Worm (Caenorhabditis elegans): ENCODE data around the gene C49C8.3.
A peak's percentile ranks its signal among the peaks of the same experiment; 100 is the strongest.

Gene C49C8.3

ce11 chrIV:8630243-8630642 is 14.3 kb upstream of the C49C8.3 start:
- TF ChIP-seq nhr-71 (tag; optimal IDR thresholded peaks at IDR 0.05) (peak; percentile 43), pqm-1 (tag; optimal IDR thresholded peaks at IDR 0.05) (no peak), unc-98 (GFP tag; IDR thresholded peaks at IDR 0.05) (no peak), fos-1 (tag; optimal IDR thresholded peaks at IDR 0.05) (no peak), aly-2 (tag; optimal IDR thresholded peaks at IDR 0.05) (no peak), mep-1 (tag; optimal IDR thresholded peaks at IDR 0.05) (no peak), mab-9 (GFP tag; IDR thresholded peaks at IDR 0.05) (no peak), zag-1 (tag; optimal IDR thresholded peaks at IDR 0.05) (no peak), unc-130 (tag; optimal IDR thresholded peaks at IDR 0.05) (no peak), ceh-8 (GFP tag; optimal IDR thresholded peaks at IDR 0.05) (peak; percentile 70), dsc-1 (tag; optimal IDR thresholded peaks at IDR 0.05) (peak; percentile 54), fkh-8 (tag; optimal IDR thresholded peaks at IDR 0.05) (peak; percentile 16), jun-1 (tag; optimal IDR thresholded peaks at IDR 0.05) (no peak), xbp-1 (tag; optimal IDR thresholded peaks at IDR 0.05) (no peak), pax-3 (tag; optimal IDR thresholded peaks at IDR 0.05) (no peak), dpl-1 (GFP tag; optimal IDR thresholded peaks at IDR 0.05) (no peak), elt-3 (tag; optimal IDR thresholded peaks at IDR 0.05) (no peak), unc-86 (tag; optimal IDR thresholded peaks at IDR 0.05) (no peak), vab-15 (tag; optimal IDR thresholded peaks at IDR 0.05) (no peak), ceh-82 (tag; optimal IDR thresholded peaks at IDR 0.05) (no peak), blmp-1 (tag; optimal IDR thresholded peaks at IDR 0.05) (no peak), hpl-2 (GFP tag; optimal IDR thresholded peaks at IDR 0.05) (no peak), irx-1 (tag; optimal IDR thresholded peaks at IDR 0.05) (no peak), nhr-11 (tag; optimal IDR thresholded peaks at IDR 0.05) (peak; percentile 13), lin-14 (GFP tag; optimal IDR thresholded peaks at IDR 0.05) (no peak), alr-1 (tag; optimal IDR thresholded peaks at IDR 0.05; ENCODE audit: borderline replicate concordance) (no peak)

- TF ChIP-seq pqm-1 (tag; optimal IDR thresholded peaks at IDR 0.05) = no peak
- TF ChIP-seq rnt-1 (tag; optimal IDR thresholded peaks at IDR 0.05) = no peak
- no peak for TF ChIP-seq fos-1 (tag; optimal IDR thresholded peaks at IDR 0.05)
- no peak for TF ChIP-seq nhr-90 (tag; optimal IDR thresholded peaks at IDR 0.05; ENCODE audit: poor library complexity)
- TF ChIP-seq F16B12.6 (tag; optimal IDR thresholded peaks at IDR 0.05) = no peak
- TF ChIP-seq dpl-1 (GFP tag; optimal IDR thresholded peaks at IDR 0.05) = no peak
- TF ChIP-seq mdl-1 (tag; optimal IDR thresholded peaks at IDR 0.05) = no peak
- no peak for TF ChIP-seq nhr-19 (GFP tag; conservative IDR thresholded peaks at IDR 0.05)
- no peak for TF ChIP-seq lir-3 (tag; optimal IDR thresholded peaks at IDR 0.05; ENCODE audit: poor library complexity)
- no peak for TF ChIP-seq nhr-12 (tag; optimal IDR thresholded peaks at IDR 0.05)
These were observed 13.5 kb upstream of the C49C8.3 start, which contains the start of gene dgk-4 for ce11 chrIV:8631033-8631432. Gene dgk-4 (plus strand): TSS chrIV:8631333.

DNA sequence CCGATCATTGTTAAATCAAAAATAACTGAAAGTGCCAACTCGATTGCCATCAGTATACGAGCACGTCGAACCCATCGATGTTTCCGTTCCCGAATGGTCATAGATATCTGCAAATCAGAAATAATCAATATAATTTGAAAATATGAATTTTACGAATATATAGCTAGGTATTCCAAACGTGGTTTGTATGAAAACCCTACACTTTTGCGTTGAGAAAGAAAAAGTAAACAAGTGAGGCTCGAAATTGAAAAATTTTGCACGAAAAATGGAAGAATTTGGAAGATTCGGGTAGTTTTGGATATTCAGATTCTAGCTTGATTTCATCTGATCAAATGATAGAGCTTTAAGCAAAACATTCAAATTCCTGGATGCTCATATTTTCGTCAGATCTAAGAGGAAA is 5.8 kb upstream of the C49C8.3 start, which contains the start of gene F42A9.9:
TSS of gene F42A9.9 (minus strand) at position 101 of the 400 bp plus-strand sequence.
- TF ChIP-seq unc-62 (GFP tag; optimal IDR thresholded peaks at IDR 0.05) (no peak), hpl-2 (GFP tag; optimal IDR thresholded peaks at IDR 0.05) (no peak), mef-2 (tag; optimal IDR thresholded peaks at IDR 0.05) (no peak), fkh-4 (tag; optimal IDR thresholded peaks at IDR 0.05; ENCODE audit: borderline replicate concordance) (no peak), alr-1 (tag; optimal IDR thresholded peaks at IDR 0.05; ENCODE audit: borderline replicate concordance) (no peak), aly-2 (tag; optimal IDR thresholded peaks at IDR 0.05) (no peak), snu-23 (GFP tag; optimal IDR thresholded peaks at IDR 0.05) (no peak), mab-9 (GFP tag; IDR thresholded peaks at IDR 0.05) (no peak)

DNA sequence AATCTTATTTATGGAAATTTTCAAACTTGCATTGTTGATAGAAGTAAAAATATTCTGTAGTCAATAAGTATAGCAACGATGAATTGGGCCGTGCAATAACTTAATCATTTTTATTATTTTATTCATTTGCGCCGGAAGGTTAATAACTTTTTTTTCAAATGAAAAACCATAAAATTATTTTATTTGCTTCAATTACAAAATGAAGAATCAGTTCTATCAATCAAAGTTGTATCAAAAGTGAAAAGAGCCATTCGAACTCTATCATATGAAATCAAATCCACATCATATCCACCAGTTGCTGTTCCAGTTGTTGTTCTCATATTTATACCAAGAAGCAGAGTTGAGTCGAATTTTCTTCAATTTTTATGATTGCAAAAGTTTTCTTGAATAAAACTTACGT is 4.0 kb downstream of the C49C8.3 start, which contains the start of gene cyp-33E1:
TSS of gene cyp-33E1 (minus strand) at position 101 of the 400 bp plus-strand sequence.
- TF ChIP-seq unc-130 (tag; optimal IDR thresholded peaks at IDR 0.05) (no peak), efl-1 (optimal IDR thresholded peaks at IDR 0.05) (no peak), efl-1 (GFP tag; optimal IDR thresholded peaks at IDR 0.05 in 1 of 2) (peak in 1 of 2 experiments; percentile 48)
